Fruit fly (Drosophila melanogaster) whole organism, embryonic: ENCODE data around the gene SerRS.
A peak's percentile ranks its signal among the peaks of the same experiment; 100 is the strongest.

Experiments used
- Bgb ChIP-seq: fragments of 200-800 bp; sonication (Bioruptor generic); IDR thresholded peaks from 2 replicates; pipeline ENCODE4 v1.3.6; 2022; ENCODE audit warnings: missing biosample characterization, missing genetic modification characterization; ENCODE audit not compliant: partially characterized antibody
- CG10274 ChIP-seq: fragments of 200-800 bp; sonication (Bioruptor generic); optimal IDR thresholded peaks from 3 replicates; lab custom pipeline; 2017; ENCODE audit warnings: missing biosample characterization, mild to moderate bottlenecking, missing genetic modification characterization
- CG11247 ChIP-seq: fragments of 200-800 bp; sonication (Bioruptor generic); IDR thresholded peaks from 2 replicates; pipeline ENCODE4 v1.3.6; 2022; ENCODE audit warnings: missing biosample characterization, missing genetic modification characterization
- CG11696 ChIP-seq: fragments of 200-800 bp; sonication (Bioruptor generic); IDR thresholded peaks from 2 replicates; pipeline ENCODE4 v1.3.6; 2022; ENCODE audit warnings: missing biosample characterization, missing genetic modification characterization
- CG12299 ChIP-seq: fragments of 200-800 bp; sonication (Bioruptor generic); optimal IDR thresholded peaks from 2 replicates; lab custom pipeline; 2018; ENCODE audit warnings: missing biosample characterization, mild to moderate bottlenecking, missing genetic modification characterization
- CG13296 ChIP-seq: fragments of 200-800 bp; sonication (Bioruptor generic); optimal IDR thresholded peaks from 3 replicates; lab custom pipeline; 2018; ENCODE audit warnings: missing biosample characterization, mild to moderate bottlenecking, missing genetic modification characterization
- CG17361 ChIP-seq: fragments of 200-800 bp; sonication (Bioruptor generic); IDR thresholded peaks from 3 replicates; pipeline ENCODE4 v1.3.6; 2022; ENCODE audit warnings: missing biosample characterization, missing genetic modification characterization
- CG17568 ChIP-seq: fragments of 200-800 bp; sonication (Bioruptor generic); optimal IDR thresholded peaks from 2 replicates; lab custom pipeline; 2018; ENCODE audit warnings: missing biosample characterization, mild to moderate bottlenecking, missing genetic modification characterization, moderate library complexity
- CG1792 ChIP-seq: fragments of 200-800 bp; sonication (Bioruptor generic); optimal IDR thresholded peaks from 2 replicates; lab custom pipeline; 2016; ENCODE audit warnings: missing biosample characterization, missing genetic modification characterization
- CG34224 ChIP-seq: fragments of 200-800 bp; sonication (Bioruptor generic); IDR thresholded peaks from 3 replicates; pipeline ENCODE4 v1.3.6; 2022; ENCODE audit warnings: missing biosample characterization, missing genetic modification characterization; ENCODE audit not compliant: partially characterized antibody
- CG34376 ChIP-seq: fragments of 200-800 bp; sonication (Bioruptor generic); optimal IDR thresholded peaks from 2 replicates; lab custom pipeline; 2018; ENCODE audit warnings: missing biosample characterization, mild to moderate bottlenecking, missing genetic modification characterization
- CG3995 ChIP-seq: fragments of 200-800 bp; sonication (Bioruptor generic); optimal IDR thresholded peaks from 3 replicates; lab custom pipeline; 2016; ENCODE audit warnings: missing biosample characterization, missing genetic modification characterization
- CG4282 ChIP-seq: fragments of 200-800 bp; sonication (Bioruptor generic); optimal IDR thresholded peaks from 2 replicates; lab custom pipeline; 2016; ENCODE audit warnings: missing biosample characterization, missing genetic modification characterization
- CG43689 ChIP-seq: fragments of 200-800 bp; sonication (Bioruptor generic); IDR thresholded peaks from 2 replicates; pipeline ENCODE4 v1.3.6; 2022; ENCODE audit warnings: missing biosample characterization, missing genetic modification characterization
- CG4617 ChIP-seq: fragments of 200-800 bp; sonication (Bioruptor generic); optimal IDR thresholded peaks from 3 replicates; lab custom pipeline; 2016; ENCODE audit warnings: missing biosample characterization, missing genetic modification characterization, borderline replicate concordance
- CG6654 ChIP-seq: fragments of 200-800 bp; sonication (Bioruptor generic); optimal IDR thresholded peaks from 2 replicates; lab custom pipeline; 2017; ENCODE audit warnings: missing biosample characterization, mild to moderate bottlenecking, missing genetic modification characterization
- CG6689 ChIP-seq: fragments of 200-800 bp; sonication (Bioruptor generic); IDR thresholded peaks from 2 replicates; pipeline ENCODE4 v1.3.6; 2022; ENCODE audit warnings: missing biosample characterization, missing genetic modification characterization
- CG7745 ChIP-seq: fragments of 200-800 bp; sonication (Bioruptor generic); optimal IDR thresholded peaks from 2 replicates; lab custom pipeline; 2018; ENCODE audit warnings: missing biosample characterization, mild to moderate bottlenecking, missing genetic modification characterization, moderate library complexity
- CG7963 ChIP-seq: fragments of 200-800 bp; sonication (Bioruptor generic); IDR thresholded peaks from 3 replicates; pipeline ENCODE4 v1.3.6; 2022; ENCODE audit warnings: missing biosample characterization, missing genetic modification characterization; ENCODE audit not compliant: partially characterized antibody
- CG7987 ChIP-seq: fragments of 200-800 bp; sonication (Bioruptor generic); optimal IDR thresholded peaks from 2 replicates; lab custom pipeline; 2018; ENCODE audit warnings: missing biosample characterization, mild to moderate bottlenecking, missing genetic modification characterization, moderate library complexity
- CG8388 ChIP-seq: fragments of 200-800 bp; sonication (Bioruptor generic); optimal IDR thresholded peaks from 2 replicates; lab custom pipeline; 2019; ENCODE audit warnings: missing biosample characterization, mild to moderate bottlenecking, missing genetic modification characterization, moderate library complexity
- CG8924 ChIP-seq: fragments of 200-800 bp; optimal IDR thresholded peaks from 3 replicates; lab custom pipeline; 2019; ENCODE audit warnings: missing biosample characterization, mild to moderate bottlenecking, missing genetic modification characterization, moderate library complexity
- CkIIα-i1 ChIP-seq: fragments of 200-800 bp; sonication (Bioruptor generic); IDR thresholded peaks from 2 replicates; pipeline ENCODE4 v1.3.6; 2022; ENCODE audit warnings: missing biosample characterization, missing genetic modification characterization
- D ChIP-seq, 2 experiments: fragments of 200-800 bp in 1 of 2; fragments of >200 bp in 1 of 2; sonication (Bioruptor generic) in 1 of 2; optimal IDR thresholded peaks; 2 replicates in 1 of 2; 3 replicates in 1 of 2; lab custom pipeline; 2017; ENCODE audit warnings: mild to moderate bottlenecking in 1 of 2, missing biosample characterization in 1 of 2, missing genetic modification characterization in 1 of 2, missing genetic modification reagents in 1 of 2
- D19A ChIP-seq: fragments of 200-800 bp; optimal IDR thresholded peaks from 3 replicates; lab custom pipeline; 2019; ENCODE audit warnings: missing biosample characterization, mild to moderate bottlenecking, missing genetic modification characterization, moderate library complexity
- Dbx ChIP-seq: fragments of 200-800 bp; sonication (Bioruptor generic); IDR thresholded peaks from 3 replicates; pipeline ENCODE4 v1.3.6; 2022; ENCODE audit warnings: missing biosample characterization, missing genetic modification characterization
- Eip74EF ChIP-seq, 2 experiments: fragments of 200-800 bp in 1 of 2; fragments of >200 bp in 1 of 2; sonication (Bioruptor generic) in 1 of 2; optimal IDR thresholded peaks; 2 replicates each; lab custom pipeline; 2017 to 2019; ENCODE audit warnings: missing biosample characterization in 2 of 2, missing genetic modification characterization in 2 of 2, mild to moderate bottlenecking in 1 of 2, moderate library complexity in 1 of 2
- Elba2 ChIP-seq: fragments of 200-800 bp; sonication (Bioruptor generic); optimal IDR thresholded peaks from 3 replicates; lab custom pipeline; 2016; ENCODE audit warnings: missing biosample characterization, missing genetic modification characterization
- Gsc ChIP-seq: fragments of 200-800 bp; sonication (Bioruptor generic); IDR thresholded peaks from 2 replicates; pipeline ENCODE4 v1.3.6; 2022; ENCODE audit warnings: missing biosample characterization, missing genetic modification characterization
- Hmx ChIP-seq: fragments of 200-800 bp; sonication (Bioruptor generic); optimal IDR thresholded peaks from 2 replicates; lab custom pipeline; 2016; ENCODE audit warnings: missing biosample characterization, missing genetic modification characterization
- Hr78 ChIP-seq, 2 experiments: fragments of 200-800 bp in 1 of 2; fragments of >200 bp in 1 of 2; sonication (Bioruptor generic) in 1 of 2; optimal IDR thresholded peaks; 2 replicates each; lab custom pipeline; 2017 to 2019; ENCODE audit warnings: missing biosample characterization in 2 of 2, missing genetic modification characterization in 2 of 2, mild to moderate bottlenecking in 1 of 2, moderate library complexity in 1 of 2
- Myb ChIP-seq: fragments of 200-800 bp; sonication (Bioruptor generic); optimal IDR thresholded peaks from 2 replicates; lab custom pipeline; 2016; ENCODE audit warnings: missing biosample characterization, missing genetic modification characterization
- Ptx1 ChIP-seq: fragments of 200-800 bp; sonication (Bioruptor generic); IDR thresholded peaks from 2 replicates; pipeline ENCODE4 v1.3.6; 2022; ENCODE audit warnings: missing biosample characterization, missing genetic modification characterization
- Six4 ChIP-seq: fragments of 200-800 bp; sonication (Bioruptor generic); optimal IDR thresholded peaks from 2 replicates; lab custom pipeline; 2016; ENCODE audit warnings: missing biosample characterization, missing genetic modification characterization
- Vsx1 ChIP-seq: fragments of 200-800 bp; sonication (Bioruptor generic); optimal IDR thresholded peaks from 2 replicates; lab custom pipeline; 2017; ENCODE audit warnings: missing biosample characterization, mild to moderate bottlenecking, missing genetic modification characterization, missing genetic modification reagents
- cad ChIP-seq: fragments of >200 bp; optimal IDR thresholded peaks from 2 replicates; lab custom pipeline; 2017; ENCODE audit warnings: missing biosample characterization, missing genetic modification characterization
- crol ChIP-seq: fragments of 200-800 bp; sonication (Bioruptor generic); IDR thresholded peaks from 2 replicates; pipeline ENCODE4 v1.3.6; 2022; ENCODE audit warnings: missing biosample characterization, missing genetic modification characterization
- dmrt11E ChIP-seq: fragments of 200-800 bp; sonication (Bioruptor generic); optimal IDR thresholded peaks from 3 replicates; lab custom pipeline; 2018; ENCODE audit warnings: missing biosample characterization, mild to moderate bottlenecking, missing genetic modification characterization, moderate library complexity
- kay ChIP-seq: fragments of 200-800 bp; sonication (Bioruptor generic); optimal IDR thresholded peaks from 2 replicates; lab custom pipeline; 2016; ENCODE audit warnings: missing biosample characterization, missing genetic modification characterization
- knrl ChIP-seq: fragments of 200-800 bp; sonication (Bioruptor generic); IDR thresholded peaks from 3 replicates; pipeline ENCODE4 v1.3.6; 2022; ENCODE audit warnings: missing biosample characterization, missing genetic modification characterization; ENCODE audit not compliant: partially characterized antibody
- pfk ChIP-seq: fragments of 200-800 bp; sonication (Bioruptor generic); optimal IDR thresholded peaks from 2 replicates; lab custom pipeline; 2018; ENCODE audit warnings: missing biosample characterization, mild to moderate bottlenecking, missing genetic modification characterization, moderate library complexity
- pum ChIP-seq: fragments of 200-800 bp; sonication (Bioruptor generic); optimal IDR thresholded peaks from 2 replicates; lab custom pipeline; 2016; ENCODE audit warnings: missing biosample characterization, missing genetic modification characterization
- pzg ChIP-seq: fragments of 200-800 bp; sonication (Bioruptor generic); optimal IDR thresholded peaks from 3 replicates; lab custom pipeline; 2018; ENCODE audit warnings: missing biosample characterization, mild to moderate bottlenecking, missing genetic modification characterization, moderate library complexity
- salm ChIP-seq: fragments of 200-800 bp; sonication (Bioruptor generic); optimal IDR thresholded peaks from 2 replicates; lab custom pipeline; 2018; ENCODE audit warnings: missing biosample characterization, mild to moderate bottlenecking, missing genetic modification characterization
- slou ChIP-seq: fragments of 200-800 bp; sonication (Bioruptor generic); optimal IDR thresholded peaks from 3 replicates; lab custom pipeline; 2016; ENCODE audit warnings: missing biosample characterization, missing genetic modification characterization
- vvl ChIP-seq: fragments of 200-800 bp; sonication (Bioruptor generic); IDR thresholded peaks from 2 replicates; pipeline ENCODE4 v1.3.6; 2022; ENCODE audit warnings: missing biosample characterization, missing genetic modification characterization
- wek ChIP-seq: fragments of 200-800 bp; sonication (Bioruptor generic); optimal IDR thresholded peaks from 3 replicates; lab custom pipeline; 2018; ENCODE audit warnings: missing biosample characterization, mild to moderate bottlenecking, missing genetic modification characterization, moderate library complexity
- zen2 ChIP-seq: fragments of 200-800 bp; sonication (Bioruptor generic); IDR thresholded peaks from 3 replicates; pipeline ENCODE4 v1.3.6; 2022; ENCODE audit warnings: missing biosample characterization, missing genetic modification characterization; ENCODE audit not compliant: partially characterized antibody

The SerRS gene

dm6 chr2L:3057951-3058771, 21.0 kb upstream of the SerRS start (continued):
- TF ChIP-seq CG34224 (GFP tag; lab: Robert Waterston, UW) (no peak), crol (GFP tag; lab: Robert Waterston, UW) (peak; percentile 41; the same call in 1 of the 2 replicates), CG7987 (GFP tag; lab: Kevin White, UChicago) (peak; percentile 97), Gsc (GFP tag; lab: Robert Waterston, UW) (no peak), CG4282 (GFP tag; lab: Kevin White, UChicago) (no peak), CG11696 (no peak), D19A (tag; lab: Kevin White, UChicago) (no peak), CG7745 (tag; lab: Kevin White, UChicago) (no peak), Myb (GFP tag; lab: Kevin White, UChicago) (no peak), CG34376 (peak; percentile 94), dmrt11E (tag; lab: Kevin White, UChicago) (no peak), CG4617 (GFP tag; lab: Kevin White, UChicago) (no peak), Eip74EF (GFP tag; optimal IDR thresholded peaks at IDR 0.05; lab: Kevin White, UChicago) (peak in 1 of 2 experiments; percentile 50), Ptx1 (GFP tag; lab: Robert Waterston, UW) (no peak), Six4 (GFP tag; lab: Kevin White, UChicago) (no peak), vvl (GFP tag; lab: Robert Waterston, UW) (no peak), zen2 (no peak), Hr78 (GFP tag; optimal IDR thresholded peaks at IDR 0.05; lab: Kevin White, UChicago) (peak in 1 of 2 experiments; percentile 40), CG11247 (GFP tag; lab: Robert Waterston, UW) (no peak), Bgb (GFP tag; lab: Robert Waterston, UW) (no peak), Hmx (GFP tag; lab: Kevin White, UChicago) (no peak), pum (GFP tag; lab: Kevin White, UChicago) (no peak), Dbx (GFP tag; lab: Robert Waterston, UW) (no peak), pzg (GFP tag; lab: Kevin White, UChicago) (no peak), CG12299 (tag; lab: Kevin White, UChicago) (no peak), CG1792 (GFP tag; lab: Kevin White, UChicago) (no peak), CG6654 (GFP tag; lab: Kevin White, UChicago) (no peak), Elba2 (GFP tag; lab: Kevin White, UChicago) (no peak), CG43689 (GFP tag; lab: Robert Waterston, UW) (no peak), CG8388 (GFP tag; lab: Kevin White, UChicago) (no peak), D (optimal IDR thresholded peaks at IDR 0.05; lab: Kevin White, UChicago) (no peak), D (GFP tag; optimal IDR thresholded peaks at IDR 0.05; lab: Kevin White, UChicago) (peak; percentile 0), CG3995 (GFP tag; lab: Kevin White, UChicago) (no peak), knrl (GFP tag; lab: Robert Waterston, UW) (no peak), salm (tag; lab: Kevin White, UChicago) (no peak), Vsx1 (GFP tag; lab: Kevin White, UChicago) (peak; percentile 98), CG10274 (GFP tag; lab: Kevin White, UChicago) (no peak), pfk (GFP tag; lab: Kevin White, UChicago) (no peak), CG13296 (peak; percentile 36), CG17568 (GFP tag; lab: Kevin White, UChicago) (no peak), CG7963 (GFP tag; lab: Robert Waterston, UW) (no peak), CG17361 (GFP tag; lab: Robert Waterston, UW) (no peak), CkIIα-i1 (no peak), CG6689 (GFP tag; lab: Robert Waterston, UW) (0 out of 2 replicates have a peak, but pooled peaks have one; percentile 10), wek (peak; percentile 27), CG8924 (tag; lab: Kevin White, UChicago) (no peak), cad (no peak), kay (GFP tag; lab: Kevin White, UChicago) (peak; percentile 41), slou (GFP tag; lab: Kevin White, UChicago) (no peak)
